Worm (Caenorhabditis elegans) whole organism, young adult: Measurements from ENCODE around the gene F20C5.6.

Experiments used
- B0261.1 ChIP-seq: sonication (generic microtip); optimal IDR thresholded peaks from 2 replicates; lab custom pipeline; 2016; ENCODE audit warnings: mild to moderate bottlenecking, missing genetic modification characterization, moderate library complexity, missing compliant biosample characterization
- F49E8.2 ChIP-seq: sonication (generic microtip); optimal IDR thresholded peaks from 3 replicates; lab custom pipeline; 2017; ENCODE audit warnings: missing genetic modification characterization, mild to moderate bottlenecking, missing compliant biosample characterization, antibody characterized with exemption, moderate library complexity; ENCODE audit not compliant: insufficient read depth
- K11D2.4 ChIP-seq: fragments of 200-800 bp; sonication (Bioruptor generic); IDR thresholded peaks from 2 replicates; pipeline ENCODE4 v1.3.6; 2022; ENCODE audit warnings: missing genetic modification reagents, missing genetic modification characterization, missing compliant biosample characterization
- ama-1 ChIP-seq, 3 experiments: fragments of 150-350 bp in 1 of 3; sonication (generic microtip) in 2 of 3; optimal IDR thresholded peaks; 2 replicates each; lab custom pipeline; 2014 to 2018; ENCODE audit warnings: missing biosample characterization in 2 of 3, missing genetic modification characterization in 2 of 3, missing genetic modification reagents in 2 of 3
- attf-6 ChIP-seq: fragments of 200-800 bp; sonication (Bioruptor generic); IDR thresholded peaks from 2 replicates; pipeline ENCODE4 v1.3.6; 2022; ENCODE audit warnings: missing genetic modification reagents, missing genetic modification characterization, missing compliant biosample characterization
- cebp-2 ChIP-seq: fragments of 200-800 bp; sonication (Bioruptor generic); IDR thresholded peaks from 2 replicates; pipeline ENCODE4 v1.3.6; 2022; ENCODE audit warnings: missing genetic modification characterization, missing compliant biosample characterization
- egl-44 ChIP-seq: fragments of 200-800 bp; sonication (Bioruptor generic); IDR thresholded peaks from 2 replicates; pipeline ENCODE4 v1.3.6; 2022; ENCODE audit warnings: missing genetic modification reagents, missing genetic modification characterization, missing compliant biosample characterization
- egrh-3 ChIP-seq: fragments of 200-800 bp; sonication (Bioruptor generic); IDR thresholded peaks from 2 replicates; pipeline ENCODE4 v1.3.6; 2022; ENCODE audit warnings: missing genetic modification reagents, missing genetic modification characterization, missing compliant biosample characterization
- fkh-3 ChIP-seq: sonication (generic microtip); optimal IDR thresholded peaks from 2 replicates; lab custom pipeline; 2016; ENCODE audit warnings: mild to moderate bottlenecking, missing genetic modification characterization, missing compliant biosample characterization
- let-607 ChIP-seq, 2 experiments: fragments of 200-800 bp in 1 of 2; sonication (Bioruptor generic) in 1 of 2; sonication (generic microtip) in 1 of 2; optimal IDR thresholded peaks; 2 replicates each; lab custom pipeline; 2016 to 2018; ENCODE audit warnings: mild to moderate bottlenecking in 2 of 2, missing compliant biosample characterization in 2 of 2, missing genetic modification characterization in 2 of 2, moderate library complexity in 2 of 2, missing genotype in 1 of 2
- pha-4 ChIP-seq: fragments of 150-350 bp; sonication (generic microtip); optimal IDR thresholded peaks from 2 replicates; lab custom pipeline; 2014; ENCODE audit warnings: missing biosample characterization, missing genetic modification reagents, missing genetic modification characterization
- unc-62 ChIP-seq: fragments of 150-350 bp; optimal IDR thresholded peaks from 2 replicates; lab custom pipeline; 2014; ENCODE audit warnings: missing biosample characterization, missing genetic modification reagents, missing genetic modification characterization
- xnd-1 ChIP-seq: sonication (generic microtip); optimal IDR thresholded peaks from 2 replicates; lab custom pipeline; 2016; ENCODE audit warnings: missing genotype, missing genetic modification reagents, missing genetic modification characterization, missing compliant biosample characterization
- zim-3 ChIP-seq: sonication (generic microtip); optimal IDR thresholded peaks from 2 replicates; lab custom pipeline; 2017; ENCODE audit warnings: mild to moderate bottlenecking, missing genetic modification characterization, moderate library complexity, missing compliant biosample characterization

- TF ChIP-seq ama-1 (optimal IDR thresholded peaks at IDR 0.05; lab: Kevin White, UChicago) (no peak), ama-1 (GFP tag; optimal IDR thresholded peaks at IDR 0.05; lab: Kevin White, UChicago) (no peak), egl-44 (GFP tag; lab: Robert Waterston, UW) (no peak), B0261.1 (tag; lab: Kevin White, UChicago) (no peak), fkh-3 (no peak), F49E8.2 (tag; lab: Kevin White, UChicago) (no peak), unc-62 (GFP tag; lab: Kevin White, UChicago) (no peak), K11D2.4 (GFP tag; lab: Robert Waterston, UW) (no peak), cebp-2 (GFP tag; lab: Robert Waterston, UW) (no peak), xnd-1 (no peak), attf-6 (GFP tag; lab: Robert Waterston, UW) (no peak), egrh-3 (GFP tag; lab: Robert Waterston, UW) (no peak), pha-4 (tag; lab: Kevin White, UChicago) (no peak), let-607 (tag; optimal IDR thresholded peaks at IDR 0.05; lab: Kevin White, UChicago) (no peak), zim-3 (no peak)
These were observed 49.3 kb downstream of the F20C5.6 start, which contains the start of gene F21D5.9 for ce11 chrIV:8723720-8724119.
